Worm (Caenorhabditis elegans) whole organism, early embryonic: ENCODE measurements around the gene egl-4.

Experiments
- B0310.2 ChIP-seq: sonication (generic microtip); optimal IDR thresholded peaks from 2 replicates; lab custom pipeline; 2016; ENCODE audit warnings: mild to moderate bottlenecking, missing genetic modification characterization, missing compliant biosample characterization
- aly-1 ChIP-seq: sonication (generic microtip); optimal IDR thresholded peaks from 2 replicates; lab custom pipeline; 2016; ENCODE audit warnings: missing genetic modification characterization, missing compliant biosample characterization
- ama-1 ChIP-seq: fragments of 150-350 bp; optimal IDR thresholded peaks from 2 replicates; lab custom pipeline; 2014
- flt-1 ChIP-seq: fragments of 200-800 bp; sonication (Bioruptor generic); IDR thresholded peaks from 2 replicates; pipeline ENCODE4 v1.3.6; 2022; ENCODE audit warnings: missing genetic modification characterization, missing compliant biosample characterization
- hmbx-1 ChIP-seq: sonication (generic microtip); optimal IDR thresholded peaks from 2 replicates; lab custom pipeline; 2016; ENCODE audit warnings: mild to moderate bottlenecking, missing genetic modification characterization, missing compliant biosample characterization
- hnd-1 ChIP-seq: sonication (generic microtip); optimal IDR thresholded peaks from 2 replicates; lab custom pipeline; 2016; ENCODE audit warnings: missing genetic modification characterization, missing compliant biosample characterization
- pes-1 ChIP-seq: fragments of 200-800 bp; sonication (Bioruptor generic); IDR thresholded peaks from 2 replicates; pipeline ENCODE4 v1.3.6; 2022; ENCODE audit warnings: missing genetic modification reagents, missing genetic modification characterization, missing compliant biosample characterization
- sea-1 ChIP-seq: fragments of 200-800 bp; sonication (Bioruptor generic); conservative IDR thresholded peaks from 2 replicates; pipeline ENCODE4 v1.3.6; 2022; ENCODE audit warnings: missing genetic modification characterization, missing compliant biosample characterization
- tra-4 ChIP-seq: sonication (generic microtip); optimal IDR thresholded peaks from 2 replicates; lab custom pipeline; 2017; ENCODE audit warnings: missing genetic modification characterization, missing compliant biosample characterization

DNA sequence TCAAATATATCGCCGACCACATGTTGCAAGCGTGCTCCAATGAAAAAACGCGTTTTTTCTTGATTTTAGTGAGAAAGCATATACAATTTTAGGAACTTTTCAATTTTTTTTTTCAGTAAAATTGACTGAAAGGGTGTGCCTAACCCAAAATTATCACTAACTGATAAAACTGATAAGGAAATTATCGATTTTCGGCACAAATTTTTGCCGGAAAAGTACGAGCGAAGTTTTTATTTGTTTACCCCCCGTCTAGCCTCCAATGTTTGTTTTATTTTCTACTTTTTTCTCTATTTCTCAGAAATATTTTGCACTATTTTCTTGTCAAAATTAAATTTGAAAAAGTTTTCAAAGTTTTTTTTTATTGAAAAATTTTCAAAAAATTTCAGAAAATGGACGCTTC is 13.6 kb upstream of the egl-4 start, which contains the start of gene ccm-2:
- TF ChIP-seq pes-1: no peak
- no peak for TF ChIP-seq hmbx-1 (tag; lab: Kevin White, UChicago)
- no peak for TF ChIP-seq sea-1 (GFP tag; lab: Robert Waterston, UW)
- TF ChIP-seq ama-1 (lab: Kevin White, UChicago): no peak
- TF ChIP-seq hnd-1 (tag; lab: Kevin White, UChicago): no peak
- no peak for TF ChIP-seq tra-4
- no peak for TF ChIP-seq aly-1 (tag; lab: Kevin White, UChicago)
- TF ChIP-seq B0310.2 (tag; lab: Kevin White, UChicago): no peak
- no peak for TF ChIP-seq flt-1 (GFP tag; lab: Robert Waterston, UW)
